Fruit fly (Drosophila melanogaster) whole organism, prepupa: Measurements from ENCODE around the gene CG34132.

Experiments
- Blimp-1 ChIP-seq: fragments of 200-800 bp; sonication (Bioruptor generic); optimal IDR thresholded peaks from 3 replicates; lab custom pipeline; 2017; ENCODE audit warnings: missing biosample characterization, missing genetic modification characterization, mild to moderate bottlenecking, moderate library complexity, missing genetic modification reagents
- CG10669 ChIP-seq: fragments of 200-800 bp; sonication (Bioruptor generic); optimal IDR thresholded peaks from 3 replicates; lab custom pipeline; 2018; ENCODE audit warnings: missing biosample characterization, mild to moderate bottlenecking, missing genetic modification characterization, moderate library complexity
- CG11294 ChIP-seq: fragments of 200-800 bp; sonication (Bioruptor generic); IDR thresholded peaks from 2 replicates; pipeline ENCODE4 v1.3.6; 2022; ENCODE audit warnings: missing biosample characterization, missing genetic modification characterization
- CG11762 ChIP-seq: fragments of 200-800 bp; sonication (Bioruptor generic); optimal IDR thresholded peaks from 3 replicates; lab custom pipeline; 2016; ENCODE audit warnings: missing biosample characterization, missing genetic modification characterization; ENCODE audit not compliant: insufficient read depth
- CG11902 ChIP-seq: fragments of 200-800 bp; sonication (Bioruptor generic); optimal IDR thresholded peaks from 3 replicates; lab custom pipeline; 2016; ENCODE audit warnings: missing biosample characterization, missing genetic modification characterization
- CG15336 ChIP-seq: fragments of 200-800 bp; sonication (Bioruptor generic); IDR thresholded peaks from 2 replicates; pipeline ENCODE4 v1.3.6; 2022; ENCODE audit warnings: missing biosample characterization, missing genetic modification characterization
- CG1621 ChIP-seq: fragments of 200-800 bp; sonication (Bioruptor generic); optimal IDR thresholded peaks from 3 replicates; lab custom pipeline; 2018; ENCODE audit warnings: missing biosample characterization, mild to moderate bottlenecking, missing genetic modification characterization
- CG16779 ChIP-seq: fragments of 200-800 bp; sonication (Bioruptor generic); optimal IDR thresholded peaks from 3 replicates; lab custom pipeline; 2017; ENCODE audit warnings: missing biosample characterization, mild to moderate bottlenecking, missing genetic modification characterization
- CG3032 ChIP-seq: fragments of 200-800 bp; optimal IDR thresholded peaks from 2 replicates; lab custom pipeline; 2019; ENCODE audit warnings: missing biosample characterization, mild to moderate bottlenecking, missing genetic modification characterization, moderate library complexity
- CG34406 ChIP-seq: fragments of 200-800 bp; sonication (Bioruptor generic); optimal IDR thresholded peaks from 3 replicates; lab custom pipeline; 2016; ENCODE audit warnings: missing biosample characterization, missing genetic modification characterization
- CG3919 ChIP-seq: fragments of 200-800 bp; sonication (Bioruptor generic); optimal IDR thresholded peaks from 3 replicates; lab custom pipeline; 2016; ENCODE audit warnings: missing biosample characterization, missing genetic modification characterization
- CG4318 ChIP-seq: fragments of 200-800 bp; sonication (Bioruptor generic); optimal IDR thresholded peaks from 3 replicates; lab custom pipeline; 2017; ENCODE audit warnings: missing biosample characterization, mild to moderate bottlenecking, missing genetic modification characterization
- CG6163 ChIP-seq: fragments of 200-800 bp; sonication (Bioruptor generic); IDR thresholded peaks from 3 replicates; pipeline ENCODE4 v1.3.6; 2022; ENCODE audit warnings: missing biosample characterization, missing genetic modification characterization
- CG6276 ChIP-seq: fragments of 200-800 bp; sonication (Bioruptor generic); optimal IDR thresholded peaks from 2 replicates; lab custom pipeline; 2017; ENCODE audit warnings: missing biosample characterization, mild to moderate bottlenecking, missing genetic modification characterization
- CG6792 ChIP-seq: fragments of 200-800 bp; sonication (Bioruptor generic); optimal IDR thresholded peaks from 3 replicates; lab custom pipeline; 2016; ENCODE audit warnings: missing biosample characterization, missing genetic modification characterization
- CG6808 ChIP-seq: fragments of 200-800 bp; sonication (Bioruptor generic); optimal IDR thresholded peaks from 3 replicates; lab custom pipeline; 2017; ENCODE audit warnings: missing biosample characterization, missing genetic modification characterization, mild to moderate bottlenecking, moderate library complexity, missing genetic modification reagents
- CG6854 ChIP-seq: fragments of 200-800 bp; sonication (Bioruptor generic); optimal IDR thresholded peaks from 2 replicates; lab custom pipeline; 2017; ENCODE audit warnings: missing biosample characterization, mild to moderate bottlenecking, missing genetic modification characterization
- CG7368 ChIP-seq: fragments of 200-800 bp; sonication (Bioruptor generic); optimal IDR thresholded peaks from 3 replicates; lab custom pipeline; 2016; ENCODE audit warnings: missing biosample characterization, missing genetic modification characterization
- CG8119 ChIP-seq: fragments of 200-800 bp; sonication (Bioruptor generic); IDR thresholded peaks from 3 replicates; pipeline ENCODE4 v1.3.6; 2022; ENCODE audit warnings: missing biosample characterization, missing genetic modification characterization
- CG8319 ChIP-seq: fragments of 200-800 bp; sonication (Bioruptor generic); optimal IDR thresholded peaks from 3 replicates; lab custom pipeline; 2016; ENCODE audit warnings: missing biosample characterization, missing genetic modification characterization
- CG8632 ChIP-seq: fragments of 200-800 bp; sonication (Bioruptor generic); optimal IDR thresholded peaks from 3 replicates; lab custom pipeline; 2016; ENCODE audit warnings: missing biosample characterization, missing genetic modification characterization
- Eip75B ChIP-seq: fragments of 200-800 bp; sonication (Bioruptor generic); optimal IDR thresholded peaks from 3 replicates; lab custom pipeline; 2016; ENCODE audit warnings: missing biosample characterization, missing genetic modification characterization
- Eip78C ChIP-seq: fragments of 200-800 bp; sonication (Bioruptor generic); peaks from one replicate; lab custom pipeline; 2016; ENCODE audit warnings: missing biosample characterization, missing genetic modification characterization
- Eip93F ChIP-seq: fragments of 200-800 bp; sonication (Bioruptor generic); optimal IDR thresholded peaks from 2 replicates; lab custom pipeline; 2016; ENCODE audit warnings: missing biosample characterization, mild to moderate bottlenecking, missing genetic modification characterization
- Gug ChIP-seq: fragments of 200-800 bp; sonication (Bioruptor generic); IDR thresholded peaks from 2 replicates; pipeline ENCODE4 v1.3.6; 2022; ENCODE audit warnings: missing biosample characterization, missing genetic modification characterization
- Hr38 ChIP-seq: sonication (Bioruptor generic); optimal IDR thresholded peaks from 2 replicates; lab custom pipeline; 2016; ENCODE audit warnings: missing biosample characterization, missing genetic modification characterization
- Hr39 ChIP-seq: fragments of 200-800 bp; sonication (Bioruptor generic); optimal IDR thresholded peaks from 2 replicates; lab custom pipeline; 2016; ENCODE audit warnings: missing biosample characterization, missing genetic modification characterization
- Lpt ChIP-seq: fragments of 200-800 bp; sonication (Bioruptor generic); optimal IDR thresholded peaks from 3 replicates; lab custom pipeline; 2016; ENCODE audit warnings: missing biosample characterization, missing genetic modification characterization
- OdsH ChIP-seq: fragments of 200-800 bp; sonication (Bioruptor generic); optimal IDR thresholded peaks from 3 replicates; lab custom pipeline; 2016; ENCODE audit warnings: missing biosample characterization, missing genetic modification characterization
- Smox ChIP-seq: fragments of 200-800 bp; sonication (Bioruptor generic); optimal IDR thresholded peaks from 3 replicates; lab custom pipeline; 2016; ENCODE audit warnings: missing biosample characterization, missing genetic modification characterization
- Sox102F ChIP-seq: fragments of 200-800 bp; sonication (Bioruptor generic); optimal IDR thresholded peaks from 2 replicates; lab custom pipeline; 2016; ENCODE audit warnings: missing biosample characterization, mild to moderate bottlenecking, missing genetic modification characterization
- Sox14 ChIP-seq: fragments of 200-800 bp; sonication (Bioruptor generic); optimal IDR thresholded peaks from 3 replicates; lab custom pipeline; 2016; ENCODE audit warnings: missing biosample characterization, missing genetic modification characterization
- Sox15 ChIP-seq: fragments of 200-800 bp; sonication (Bioruptor generic); optimal IDR thresholded peaks from 3 replicates; lab custom pipeline; 2016; ENCODE audit warnings: missing biosample characterization, missing genetic modification characterization
- achi ChIP-seq: fragments of 200-800 bp; sonication (Bioruptor generic); optimal IDR thresholded peaks from 3 replicates; lab custom pipeline; 2016; ENCODE audit warnings: missing biosample characterization, missing genetic modification characterization
- acj6 ChIP-seq: fragments of 200-800 bp; sonication (Bioruptor generic); optimal IDR thresholded peaks from 3 replicates; lab custom pipeline; 2016; ENCODE audit warnings: missing biosample characterization, missing genetic modification characterization
- dsx ChIP-seq: fragments of 200-800 bp; optimal IDR thresholded peaks from 3 replicates; lab custom pipeline; 2019; ENCODE audit warnings: missing biosample characterization, mild to moderate bottlenecking, missing genetic modification characterization, moderate library complexity; ENCODE audit not compliant: poor library complexity, severe bottlenecking
- esn ChIP-seq: fragments of 200-800 bp; sonication (Bioruptor generic); optimal IDR thresholded peaks from 2 replicates; lab custom pipeline; 2016; ENCODE audit warnings: missing biosample characterization, mild to moderate bottlenecking, missing genetic modification characterization, moderate library complexity
- fd59A ChIP-seq: fragments of 200-800 bp; sonication (Bioruptor generic); optimal IDR thresholded peaks from 2 replicates; lab custom pipeline; 2017; ENCODE audit warnings: missing biosample characterization, mild to moderate bottlenecking, missing genetic modification characterization, missing genetic modification reagents
- fd85E ChIP-seq: fragments of 200-800 bp; sonication (Bioruptor generic); optimal IDR thresholded peaks from 3 replicates; lab custom pipeline; 2016; ENCODE audit warnings: missing biosample characterization, missing genetic modification characterization
- fkh ChIP-seq: fragments of 200-800 bp; sonication (Bioruptor generic); optimal IDR thresholded peaks from 3 replicates; lab custom pipeline; 2017; ENCODE audit warnings: missing biosample characterization, mild to moderate bottlenecking, missing genetic modification characterization, moderate library complexity
- net ChIP-seq: fragments of 200-800 bp; sonication (Bioruptor generic); optimal IDR thresholded peaks from 3 replicates; lab custom pipeline; 2016; ENCODE audit warnings: missing biosample characterization, missing genetic modification characterization
- salr ChIP-seq, 2 experiments: fragments of 200-800 bp; sonication (Bioruptor generic); optimal IDR thresholded peaks; 3 replicates each; lab custom pipeline; 2016 to 2018; ENCODE audit warnings: missing biosample characterization in 2 of 2, missing genetic modification characterization in 2 of 2, mild to moderate bottlenecking in 1 of 2
- spab ChIP-seq: fragments of 200-800 bp; sonication (Bioruptor generic); optimal IDR thresholded peaks from 2 replicates; lab custom pipeline; 2017; ENCODE audit warnings: missing biosample characterization, mild to moderate bottlenecking, missing genetic modification characterization, missing genetic modification reagents
- ss ChIP-seq, 2 experiments: fragments of 200-800 bp; sonication (Bioruptor generic); optimal IDR thresholded peaks; 2 replicates in 1 of 2; 3 replicates in 1 of 2; lab custom pipeline; 2017 to 2018; ENCODE audit warnings: mild to moderate bottlenecking in 2 of 2, missing biosample characterization in 2 of 2, missing genetic modification characterization in 2 of 2, moderate library complexity in 1 of 2
- svp ChIP-seq: fragments of 200-800 bp; sonication (Bioruptor generic); peaks from one replicate; lab custom pipeline; 2016; ENCODE audit warnings: missing biosample characterization, missing genetic modification characterization
- topi ChIP-seq: fragments of 200-800 bp; sonication (Bioruptor generic); optimal IDR thresholded peaks from 3 replicates; lab custom pipeline; 2016; ENCODE audit warnings: missing biosample characterization, missing genetic modification characterization
- vri ChIP-seq: fragments of 200-800 bp; sonication (Bioruptor generic); optimal IDR thresholded peaks from 3 replicates; lab custom pipeline; 2016; ENCODE audit warnings: missing biosample characterization, mild to moderate bottlenecking, missing genetic modification characterization

CG34132 gene

dm6 chr2L:7899949-7900348 lies 14.6 kb downstream of the CG34132 start (continued):
- peak; percentile 92 for TF ChIP-seq CG34406 (GFP tag; lab: Kevin White, UChicago)
- peak; percentile 94 for TF ChIP-seq net (GFP tag; lab: Kevin White, UChicago)
- TF ChIP-seq Sox14 = peak; percentile 95
- peak; percentile 89 for TF ChIP-seq CG16779 (tag; lab: Kevin White, UChicago)
- TF ChIP-seq CG7368 (GFP tag; lab: Kevin White, UChicago) = peak; percentile 96
- TF ChIP-seq CG10669 (GFP tag; lab: Kevin White, UChicago) = peak; percentile 96
- peak; percentile 99 for TF ChIP-seq Eip78C
- TF ChIP-seq svp = peak; percentile 97
- peak; percentile 89 for TF ChIP-seq CG6854 (GFP tag; lab: Kevin White, UChicago)
- TF ChIP-seq esn (GFP tag; lab: Kevin White, UChicago) = peak; percentile 91
- peak; percentile 97 for TF ChIP-seq CG3032
- peak; percentile 86 for TF ChIP-seq fd85E
- peak; percentile 93 to 95 for TF ChIP-seq salr (GFP tag; optimal IDR thresholded peaks at IDR 0.05; lab: Kevin White, UChicago)
- peak; percentile 96 for TF ChIP-seq CG6276 (GFP tag; lab: Kevin White, UChicago)
- TF ChIP-seq Smox (GFP tag; lab: Kevin White, UChicago) = peak; percentile 82
- TF ChIP-seq, all 60 proteins: peak for 58

- TF ChIP-seq CG6163 (GFP tag; lab: Robert Waterston, UW) (0 out of 3 replicates have a peak, but pooled peaks have one; percentile 10), Hr39 (no peak), CG1621 (no peak), dsx (peak; percentile 86), acj6 (GFP tag; lab: Kevin White, UChicago) (no peak), Smox (GFP tag; lab: Kevin White, UChicago) (no peak)
Observed at dm6 chr2L:7901833-7902232, 16.5 kb downstream of the CG34132 start.

- TF ChIP-seq CG11902 (no peak), CG3919 (peak; percentile 40), CG11762 (no peak), Sox102F (GFP tag; lab: Kevin White, UChicago) (peak; percentile 73), svp (peak; percentile 89), Eip75B (GFP tag; lab: Kevin White, UChicago) (no peak), Hr39 (peak; percentile 26), dsx (peak; percentile 75), CG6792 (GFP tag; lab: Kevin White, UChicago) (peak; percentile 5), Lpt (no peak), topi (GFP tag; lab: Kevin White, UChicago) (peak; percentile 74), CG15336 (GFP tag; lab: Robert Waterston, UW) (no peak), spab (peak; percentile 59), CG4318 (GFP tag; lab: Kevin White, UChicago) (no peak), achi (GFP tag; lab: Kevin White, UChicago) (peak; percentile 36), fkh (GFP tag; lab: Kevin White, UChicago) (no peak), Blimp-1 (GFP tag; lab: Kevin White, UChicago) (peak; percentile 36), Eip78C (peak; percentile 88), fd85E (no peak), Gug (GFP tag; lab: Robert Waterston, UW) (no peak), CG7368 (GFP tag; lab: Kevin White, UChicago) (no peak), fd59A (GFP tag; lab: Kevin White, UChicago) (no peak), CG6854 (GFP tag; lab: Kevin White, UChicago) (peak; percentile 33), net (GFP tag; lab: Kevin White, UChicago) (peak; percentile 3), Eip93F (GFP tag; lab: Kevin White, UChicago) (no peak), CG6808 (GFP tag; lab: Kevin White, UChicago) (peak; percentile 52), CG8632 (GFP tag; lab: Kevin White, UChicago) (peak; percentile 34), esn (GFP tag; lab: Kevin White, UChicago) (peak; percentile 74), CG34406 (GFP tag; lab: Kevin White, UChicago) (peak; percentile 37), CG11294 (no peak), vri (GFP tag; lab: Kevin White, UChicago) (peak; percentile 52), OdsH (GFP tag; lab: Kevin White, UChicago) (peak; percentile 22), Sox15 (GFP tag; lab: Kevin White, UChicago) (no peak), CG8119 (no peak), CG8319 (GFP tag; lab: Kevin White, UChicago) (peak; percentile 3), ss (GFP tag; optimal IDR thresholded peaks at IDR 0.05; lab: Kevin White, UChicago) (peak in 1 of 2 experiments; percentile 50), Hr38 (GFP tag; lab: Kevin White, UChicago) (no peak)
Observed at dm6 chr2L:7909327-7909804, 24.1 kb downstream of the CG34132 start.
